Worm (Caenorhabditis elegans): ENCODE results near the gene T09A5.15.

DNA sequence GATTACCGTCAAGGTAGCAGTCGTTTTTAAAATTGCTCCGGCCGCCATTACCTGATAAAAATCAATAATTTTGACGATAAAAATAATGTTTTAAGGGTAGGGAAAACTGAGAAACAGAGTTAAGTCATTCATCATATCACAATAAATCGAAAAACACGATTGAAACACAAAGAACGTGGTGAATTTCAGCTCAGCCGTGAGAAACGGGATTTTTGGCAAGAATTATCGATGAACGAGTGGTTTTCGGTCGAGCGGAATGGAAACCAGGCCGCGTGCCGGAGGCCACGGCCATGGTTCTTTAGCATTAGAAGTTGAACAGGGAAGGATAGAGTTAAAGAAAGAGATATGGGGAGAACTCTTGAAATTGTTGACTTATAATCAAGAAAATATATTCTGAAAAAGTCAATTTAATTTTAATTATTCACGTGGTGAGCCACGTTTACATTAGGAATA is 21.5 kb downstream of the T09A5.15 start, which contains the start of the genes vha-4 and T01H3.5:
- TF ChIP-seq nhr-237 (tag; optimal IDR thresholded peaks at IDR 0.05) (no peak), ztf-11 (tag; optimal IDR thresholded peaks at IDR 0.05) (no peak), nhr-23 (tag; optimal IDR thresholded peaks at IDR 0.05) (no peak), hmg-11 (tag; optimal IDR thresholded peaks at IDR 0.05) (peak; percentile 52), nfya-1 (tag; optimal IDR thresholded peaks at IDR 0.05; ENCODE audit: insufficient read depth) (no peak), nhr-11 (tag; optimal IDR thresholded peaks at IDR 0.05) (no peak)

All from whole organism, L3 larva.